Worm (Caenorhabditis elegans) whole organism, L4 larva: ENCODE results near the gene arp-6.

Experiments
- F10B5.3 ChIP-seq: sonication (generic microtip); optimal IDR thresholded peaks from 2 replicates; lab custom pipeline; 2016; ENCODE audit warnings: mild to moderate bottlenecking, missing genetic modification characterization, missing compliant biosample characterization
- F26F4.8 ChIP-seq: fragments of 200-800 bp; sonication (Bioruptor generic); conservative IDR thresholded peaks from 2 replicates; pipeline ENCODE4 v1.3.6; 2022; ENCODE audit warnings: missing genetic modification characterization, missing compliant biosample characterization
- F44E2.7 ChIP-seq: fragments of 200-800 bp; sonication (Bioruptor generic); IDR thresholded peaks from 2 replicates; pipeline ENCODE4 v2.1.2; 2022; ENCODE audit warnings: missing genetic modification characterization, missing compliant biosample characterization
- F49E8.2 ChIP-seq: sonication (generic microtip); optimal IDR thresholded peaks from 2 replicates; lab custom pipeline; 2016; ENCODE audit warnings: missing compliant biosample characterization, mild to moderate bottlenecking, missing genetic modification characterization, borderline replicate concordance
- R02D3.7 ChIP-seq: fragments of 150-350 bp; sonication (generic microtip); optimal IDR thresholded peaks from 3 replicates; lab custom pipeline; 2014; ENCODE audit warnings: missing biosample characterization, missing genetic modification characterization
- Y48G9A.11 ChIP-seq: fragments of 200-800 bp; sonication (Bioruptor generic); IDR thresholded peaks from 2 replicates; pipeline ENCODE4 v1.3.6; 2022; ENCODE audit warnings: missing genetic modification reagents, missing genetic modification characterization, missing compliant biosample characterization
- Y5F2A.4 ChIP-seq: fragments of 200-800 bp; sonication (Bioruptor generic); optimal IDR thresholded peaks from 2 replicates; lab custom pipeline; 2018; ENCODE audit warnings: mild to moderate bottlenecking, missing genetic modification characterization, missing compliant biosample characterization
- aha-1 ChIP-seq: fragments of 150-350 bp; peaks from one replicate; lab custom pipeline; 2014; ENCODE audit warnings: missing biosample characterization, missing genetic modification characterization
- cey-2 ChIP-seq: sonication (generic microtip); optimal IDR thresholded peaks from 3 replicates; lab custom pipeline; 2017; ENCODE audit warnings: missing genetic modification characterization, mild to moderate bottlenecking, missing compliant biosample characterization, antibody characterized with exemption, borderline replicate concordance; ENCODE audit not compliant: insufficient read depth
- daf-12 ChIP-seq: fragments of 150-350 bp; optimal IDR thresholded peaks from 2 replicates; lab custom pipeline; 2014; ENCODE audit warnings: missing biosample characterization, missing genetic modification reagents, missing genetic modification characterization
- daf-16 ChIP-seq, 3 experiments: sonication (generic microtip); optimal IDR thresholded peaks; 2 replicates each; lab custom pipeline; 2016 to 2017; ENCODE audit warnings: missing genetic modification characterization in 3 of 3, missing genetic modification reagents in 3 of 3, mild to moderate bottlenecking in 2 of 3, missing compliant biosample characterization in 2 of 3, missing biosample characterization in 1 of 3, moderate library complexity in 1 of 3
- dmd-6 ChIP-seq: fragments of 200-800 bp; sonication (Bioruptor generic); IDR thresholded peaks from 2 replicates; pipeline ENCODE4 v1.3.6; 2022; ENCODE audit warnings: missing genetic modification reagents, missing genetic modification characterization, missing compliant biosample characterization
- dmd-8 ChIP-seq: fragments of 200-800 bp; sonication (Bioruptor generic); IDR thresholded peaks from 2 replicates; pipeline ENCODE4 v1.3.6; 2022; ENCODE audit warnings: missing genetic modification characterization, missing compliant biosample characterization
- dmd-9 ChIP-seq: fragments of 200-800 bp; sonication (Bioruptor generic); IDR thresholded peaks from 2 replicates; pipeline ENCODE4 v1.3.6; 2022; ENCODE audit warnings: missing genetic modification reagents, missing genetic modification characterization, missing compliant biosample characterization
- gei-8 ChIP-seq: fragments of 200-800 bp; sonication (Bioruptor generic); optimal IDR thresholded peaks from 2 replicates; lab custom pipeline; 2018; ENCODE audit warnings: mild to moderate bottlenecking, missing genetic modification characterization, missing compliant biosample characterization
- hlh-11 ChIP-seq: fragments of 200-800 bp; sonication (Bioruptor generic); optimal IDR thresholded peaks from 2 replicates; lab custom pipeline; 2018; ENCODE audit warnings: mild to moderate bottlenecking, missing genetic modification characterization, missing compliant biosample characterization
- hlh-30 ChIP-seq: sonication (generic microtip); optimal IDR thresholded peaks from 2 replicates; lab custom pipeline; 2017; ENCODE audit warnings: antibody characterized with exemption, mild to moderate bottlenecking, missing genetic modification characterization, missing compliant biosample characterization; ENCODE audit not compliant: insufficient read depth
- jun-1 ChIP-seq: fragments of 150-350 bp; optimal IDR thresholded peaks from 2 replicates; lab custom pipeline; 2014; ENCODE audit warnings: missing biosample characterization, missing genetic modification reagents, missing genetic modification characterization
- lin-39 ChIP-seq: fragments of 150-350 bp; optimal IDR thresholded peaks from 2 replicates; lab custom pipeline; 2014; ENCODE audit warnings: missing biosample characterization, missing genetic modification reagents, missing genetic modification characterization
- lir-3 ChIP-seq: sonication (generic microtip); optimal IDR thresholded peaks from 2 replicates; lab custom pipeline; 2016; ENCODE audit warnings: mild to moderate bottlenecking, missing genetic modification characterization, missing compliant biosample characterization
- lsy-2 ChIP-seq, 2 experiments: fragments of 150-350 bp in 1 of 2; sonication (generic microtip) in 1 of 2; optimal IDR thresholded peaks; 2 replicates each; lab custom pipeline; 2014 to 2017; ENCODE audit warnings: missing biosample characterization in 2 of 2, missing genetic modification characterization in 2 of 2
- madf-9 ChIP-seq: fragments of 200-800 bp; sonication (Bioruptor generic); conservative IDR thresholded peaks from 2 replicates; pipeline ENCODE4 v1.3.6; 2022; ENCODE audit warnings: missing genetic modification reagents, missing genetic modification characterization, missing compliant biosample characterization
- mdl-1 ChIP-seq, 2 experiments: fragments of 150-350 bp in 1 of 2; sonication (generic microtip) in 1 of 2; optimal IDR thresholded peaks; 2 replicates each; lab custom pipeline; 2014 to 2017; ENCODE audit warnings: missing biosample characterization in 2 of 2, missing genetic modification characterization in 2 of 2
- mep-1 ChIP-seq: fragments of 150-350 bp; sonication (generic microtip); optimal IDR thresholded peaks from 3 replicates; lab custom pipeline; 2014; ENCODE audit warnings: missing biosample characterization, missing genetic modification characterization
- mxl-3 ChIP-seq: fragments of 200-800 bp; sonication (Bioruptor generic); optimal IDR thresholded peaks from 2 replicates; lab custom pipeline; 2018; ENCODE audit warnings: mild to moderate bottlenecking, missing genetic modification characterization, missing compliant biosample characterization
- nhr-11 ChIP-seq: fragments of 150-350 bp; optimal IDR thresholded peaks from 2 replicates; lab custom pipeline; 2014; ENCODE audit warnings: missing biosample characterization, missing genetic modification characterization
- nhr-25 ChIP-seq: sonication (generic microtip); optimal IDR thresholded peaks from 2 replicates; lab custom pipeline; 2017; ENCODE audit warnings: missing genetic modification characterization, mild to moderate bottlenecking, missing compliant biosample characterization, antibody characterized with exemption, moderate library complexity, borderline replicate concordance; ENCODE audit not compliant: insufficient read depth
- nhr-28 ChIP-seq: fragments of 150-350 bp; optimal IDR thresholded peaks from 2 replicates; lab custom pipeline; 2014; ENCODE audit warnings: missing biosample characterization, missing genetic modification characterization
- nhr-42 ChIP-seq: fragments of 200-800 bp; sonication (Bioruptor generic); IDR thresholded peaks from 2 replicates; pipeline ENCODE4 v1.3.6; 2022; ENCODE audit warnings: missing genetic modification characterization, missing compliant biosample characterization
- pha-4 ChIP-seq, 2 experiments: fragments of 150-350 bp in 1 of 2; fragments of 200-800 bp in 1 of 2; sonication (Bioruptor generic) in 1 of 2; IDR thresholded peaks in 1 of 2; optimal IDR thresholded peaks in 1 of 2; 2 replicates each; pipeline versions ENCODE4 v1.3.6 to Lab custom; 2014 to 2022; ENCODE audit warnings: missing genetic modification characterization in 2 of 2, missing genetic modification reagents in 2 of 2, missing biosample characterization in 1 of 2, missing compliant biosample characterization in 1 of 2
- php-3 ChIP-seq: fragments of 200-800 bp; sonication (Bioruptor generic); IDR thresholded peaks from 2 replicates; pipeline ENCODE4 v1.3.6; 2022; ENCODE audit warnings: missing genetic modification reagents, missing genetic modification characterization, missing compliant biosample characterization
- pqm-1 ChIP-seq: sonication (generic microtip); optimal IDR thresholded peaks from 2 replicates; lab custom pipeline; 2017; ENCODE audit warnings: missing biosample characterization, missing genetic modification characterization
- saeg-2 ChIP-seq: fragments of 200-800 bp; sonication (Bioruptor generic); IDR thresholded peaks from 2 replicates; pipeline ENCODE4 v1.3.6; 2022; ENCODE audit warnings: missing genetic modification reagents, missing genetic modification characterization, missing compliant biosample characterization
- sdz-12 ChIP-seq: fragments of 200-800 bp; sonication (Bioruptor generic); optimal IDR thresholded peaks from 2 replicates; lab custom pipeline; 2018; ENCODE audit warnings: mild to moderate bottlenecking, missing genetic modification characterization, missing compliant biosample characterization
- snpc-4 ChIP-seq: fragments of 150-350 bp; optimal IDR thresholded peaks from 2 replicates; lab custom pipeline; 2014; ENCODE audit warnings: missing biosample characterization, missing genetic modification characterization
- unc-39 ChIP-seq: sonication (generic microtip); optimal IDR thresholded peaks from 2 replicates; lab custom pipeline; 2017; ENCODE audit warnings: missing biosample characterization, missing genetic modification characterization
- zag-1 ChIP-seq: fragments of 150-350 bp; optimal IDR thresholded peaks from 2 replicates; lab custom pipeline; 2014; ENCODE audit warnings: missing biosample characterization, missing genetic modification characterization
- ztf-11 ChIP-seq: fragments of 150-350 bp; optimal IDR thresholded peaks from 2 replicates; lab custom pipeline; 2014; ENCODE audit warnings: missing biosample characterization, missing genetic modification characterization

Gene arp-6

ce11 chrII:8071012-8071625 lies 34.0 kb upstream of the arp-6 start:
- no peak for TF ChIP-seq php-3 (GFP tag; lab: Robert Waterston, UW)
- peak; percentile 6 for TF ChIP-seq nhr-28 (tag; lab: Kevin White, UChicago)
- TF ChIP-seq dmd-8 (GFP tag; lab: Robert Waterston, UW): no peak
- no peak for TF ChIP-seq F26F4.8
- no peak for TF ChIP-seq daf-16 (GFP tag; optimal IDR thresholded peaks at IDR 0.05; lab: Kevin White, UChicago)
- peak; percentile 59 for TF ChIP-seq daf-16 (tag; optimal IDR thresholded peaks at IDR 0.05; lab: Kevin White, UChicago)
- 0 out of 2 replicates have a peak, but pooled peaks have one; percentile 17 for TF ChIP-seq dmd-6 (GFP tag; lab: Robert Waterston, UW)
- peak; percentile 22 for TF ChIP-seq hlh-11
- no peak for TF ChIP-seq saeg-2 (GFP tag; lab: Robert Waterston, UW)
- peak in 1 of 2 experiments; percentile 48 for TF ChIP-seq mdl-1 (tag; optimal IDR thresholded peaks at IDR 0.05; lab: Kevin White, UChicago)
- no peak for TF ChIP-seq F49E8.2 (tag; lab: Kevin White, UChicago)
- no peak for TF ChIP-seq pha-4 (GFP tag; IDR thresholded peaks at IDR 0.05; lab: Robert Waterston, UW)
- no peak for TF ChIP-seq pha-4 (tag; optimal IDR thresholded peaks at IDR 0.05; lab: Kevin White, UChicago)
- peak; percentile 46 for TF ChIP-seq aha-1
- TF ChIP-seq pqm-1: peak; percentile 60
- TF ChIP-seq gei-8 (GFP tag; lab: Kevin White, UChicago): no peak
- TF ChIP-seq F10B5.3 (tag; lab: Kevin White, UChicago): no peak
- TF ChIP-seq lsy-2 (tag; optimal IDR thresholded peaks at IDR 0.05; lab: Kevin White, UChicago): no peak
- no peak for TF ChIP-seq R02D3.7 (tag; lab: Kevin White, UChicago)
- no peak for TF ChIP-seq F44E2.7 (GFP tag; lab: Robert Waterston, UW)
- peak; percentile 7 for TF ChIP-seq hlh-30 (tag; lab: Kevin White, UChicago)
- peak; percentile 48 for TF ChIP-seq mxl-3 (GFP tag; lab: Kevin White, UChicago)
- TF ChIP-seq nhr-42: no peak

ce11 chrII:8065985-8066384 lies 28.8 kb upstream of the arp-6 start, which contains the start of gene pdha-1:
Gene pdha-1, plus strand, starts transcription at chrII:8066285.
- no peak for TF ChIP-seq jun-1 (tag; lab: Kevin White, UChicago)
- no peak for TF ChIP-seq ztf-11 (tag; lab: Kevin White, UChicago)
- TF ChIP-seq snpc-4 (tag; lab: Kevin White, UChicago): no peak
- no peak for TF ChIP-seq dmd-9 (GFP tag; lab: Robert Waterston, UW)
- TF ChIP-seq F49E8.2 (tag; lab: Kevin White, UChicago): no peak
- no peak for TF ChIP-seq Y5F2A.4 (GFP tag; lab: Kevin White, UChicago)
- no peak for TF ChIP-seq mep-1 (tag; lab: Kevin White, UChicago)
- no peak for TF ChIP-seq sdz-12 (GFP tag; lab: Kevin White, UChicago)
- TF ChIP-seq cey-2 (tag; lab: Kevin White, UChicago): no peak
- no peak for TF ChIP-seq lir-3 (tag; lab: Kevin White, UChicago)
- TF ChIP-seq unc-39 (tag; lab: Kevin White, UChicago): no peak
- TF ChIP-seq zag-1 (tag; lab: Kevin White, UChicago): no peak
- no peak for TF ChIP-seq dmd-8 (GFP tag; lab: Robert Waterston, UW)
- no peak for TF ChIP-seq F10B5.3 (tag; lab: Kevin White, UChicago)
- no peak for TF ChIP-seq daf-12 (tag; lab: Kevin White, UChicago)
- no peak for TF ChIP-seq nhr-25 (tag; lab: Kevin White, UChicago)
- no peak for TF ChIP-seq Y48G9A.11 (GFP tag; lab: Robert Waterston, UW)
- no peak for TF ChIP-seq madf-9 (GFP tag; lab: Robert Waterston, UW)
- TF ChIP-seq lin-39 (tag; lab: Kevin White, UChicago): no peak
- no peak for TF ChIP-seq nhr-11 (tag; lab: Kevin White, UChicago)
